Worm (Caenorhabditis elegans): ENCODE measurements around the gene C18A11.4.

C18A11.4 gene

DNA sequence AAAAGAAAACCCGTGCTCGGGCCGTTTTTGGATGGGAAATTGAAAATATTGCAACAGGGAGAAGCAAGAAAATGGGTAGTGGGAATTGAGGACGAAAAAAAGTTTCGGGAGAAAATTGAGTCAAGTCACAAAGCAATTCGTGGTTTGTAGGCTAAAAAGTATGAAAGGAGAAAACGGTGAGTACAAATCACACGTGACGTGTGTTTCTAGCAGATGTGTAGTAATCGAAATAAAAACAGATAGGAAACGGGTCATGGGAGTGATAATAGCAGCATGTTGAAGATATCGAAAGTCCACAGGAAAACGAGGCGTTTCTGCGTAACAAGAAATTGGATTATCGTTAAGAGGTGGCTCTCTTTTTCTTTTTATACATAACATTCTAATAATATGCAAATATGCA, 44.6 kb downstream of the C18A11.4 start (continued):
- TF ChIP-seq unc-62 (GFP tag; optimal IDR thresholded peaks at IDR 0.05) (no peak), nhr-21 (tag; optimal IDR thresholded peaks at IDR 0.05) (peak; percentile 68), lin-11 (tag; optimal IDR thresholded peaks at IDR 0.05) (no peak), R02D3.7 (tag; optimal IDR thresholded peaks at IDR 0.05) (no peak), nhr-11 (tag; optimal IDR thresholded peaks at IDR 0.05) (no peak), ZK546.5 (tag; optimal IDR thresholded peaks at IDR 0.05) (no peak), crh-2 (tag; optimal IDR thresholded peaks at IDR 0.05) (peak; percentile 28)

Data from whole organism, L2 larva.